Worm (Caenorhabditis elegans) whole organism, L4/young adult: ENCODE measurements around the gene F56D6.14.

ENCODE experiments used
- W03F9.2 ChIP-seq: fragments of 150-350 bp; optimal IDR thresholded peaks from 2 replicates; lab custom pipeline; 2014; ENCODE audit warnings: missing biosample characterization, missing genetic modification characterization
- dao-5 ChIP-seq: sonication (generic microtip); optimal IDR thresholded peaks from 2 replicates; lab custom pipeline; 2016; ENCODE audit warnings: missing genotype, missing genetic modification characterization, moderate library complexity, missing compliant biosample characterization

- TF ChIP-seq W03F9.2 (tag; lab: Kevin White, UChicago) (no peak), dao-5 (tag; lab: Kevin White, UChicago) (no peak)
These were observed 32.1 kb upstream of the F56D6.14 start, which contains the start of gene oac-22 for ce11 chrIV:3885369-3885768.
